Fruit fly (Drosophila melanogaster) whole organism, embryonic: ENCODE results near the gene Ubc6.

ENCODE experiments used
- Aef1 ChIP-seq: fragments of 200-800 bp; sonication (Bioruptor generic); IDR thresholded peaks from 3 replicates; pipeline ENCODE4 v1.3.6; 2022; ENCODE audit warnings: missing biosample characterization, missing genetic modification characterization
- CG10147 ChIP-seq: fragments of 200-800 bp; sonication (Bioruptor generic); optimal IDR thresholded peaks from 2 replicates; lab custom pipeline; 2019; ENCODE audit warnings: missing biosample characterization, mild to moderate bottlenecking, missing genetic modification characterization, moderate library complexity
- CG10209 ChIP-seq: fragments of 200-800 bp; sonication (Bioruptor generic); optimal IDR thresholded peaks from 3 replicates; lab custom pipeline; 2017; ENCODE audit warnings: missing biosample characterization, mild to moderate bottlenecking, missing genetic modification characterization, missing genetic modification reagents
- CG10274 ChIP-seq: fragments of 200-800 bp; sonication (Bioruptor generic); optimal IDR thresholded peaks from 3 replicates; lab custom pipeline; 2017; ENCODE audit warnings: missing biosample characterization, mild to moderate bottlenecking, missing genetic modification characterization
- CG10979 ChIP-seq: fragments of 200-800 bp; sonication (Bioruptor generic); optimal IDR thresholded peaks from 2 replicates; lab custom pipeline; 2018; ENCODE audit warnings: missing biosample characterization, mild to moderate bottlenecking, missing genetic modification characterization, moderate library complexity
- CG12155 ChIP-seq: fragments of 200-800 bp; sonication (Bioruptor generic); optimal IDR thresholded peaks from 3 replicates; lab custom pipeline; 2016; ENCODE audit warnings: missing biosample characterization, missing genetic modification characterization
- CG13287 ChIP-seq: fragments of 200-800 bp; sonication (Bioruptor generic); IDR thresholded peaks from 2 replicates; pipeline ENCODE4 v1.3.6; 2022; ENCODE audit warnings: missing biosample characterization, missing genetic modification characterization; ENCODE audit not compliant: partially characterized antibody
- CG13624 ChIP-seq: fragments of 200-800 bp; sonication (Bioruptor generic); optimal IDR thresholded peaks from 2 replicates; lab custom pipeline; 2016; ENCODE audit warnings: missing biosample characterization, missing genetic modification characterization
- CG14441 ChIP-seq: fragments of 200-800 bp; sonication (Bioruptor generic); IDR thresholded peaks from 2 replicates; pipeline ENCODE4 v1.3.6; 2022; ENCODE audit warnings: missing biosample characterization, missing genetic modification characterization
- CG1529 ChIP-seq: fragments of 200-800 bp; sonication (Bioruptor generic); optimal IDR thresholded peaks from 3 replicates; lab custom pipeline; 2018; ENCODE audit warnings: missing biosample characterization, missing genetic modification characterization
- CG1602 ChIP-seq: fragments of 200-800 bp; sonication (Bioruptor generic); optimal IDR thresholded peaks from 3 replicates; lab custom pipeline; 2016; ENCODE audit warnings: missing biosample characterization, missing genetic modification characterization
- CG16779 ChIP-seq: fragments of 200-800 bp; sonication (Bioruptor generic); IDR thresholded peaks from 2 replicates; pipeline ENCODE4 v1.3.6; 2022; ENCODE audit warnings: missing biosample characterization, missing genetic modification characterization
- CG16813 ChIP-seq: fragments of 200-800 bp; sonication (Bioruptor generic); IDR thresholded peaks from 3 replicates; pipeline ENCODE4 v1.3.6; 2022; ENCODE audit warnings: missing biosample characterization, missing genetic modification characterization; ENCODE audit not compliant: partially characterized antibody
- CG17361 ChIP-seq: fragments of 200-800 bp; sonication (Bioruptor generic); IDR thresholded peaks from 3 replicates; pipeline ENCODE4 v1.3.6; 2022; ENCODE audit warnings: missing biosample characterization, missing genetic modification characterization
- CG17568 ChIP-seq: fragments of 200-800 bp; sonication (Bioruptor generic); optimal IDR thresholded peaks from 2 replicates; lab custom pipeline; 2018; ENCODE audit warnings: missing biosample characterization, mild to moderate bottlenecking, missing genetic modification characterization, moderate library complexity
- CG18599 ChIP-seq: fragments of 200-800 bp; sonication (Bioruptor generic); optimal IDR thresholded peaks from 3 replicates; lab custom pipeline; 2017; ENCODE audit warnings: missing biosample characterization, missing genetic modification characterization, mild to moderate bottlenecking, moderate library complexity, missing genetic modification reagents
- CG2712 ChIP-seq: fragments of 200-800 bp; optimal IDR thresholded peaks from 3 replicates; lab custom pipeline; 2019; ENCODE audit warnings: missing biosample characterization, mild to moderate bottlenecking, missing genetic modification characterization, moderate library complexity
- CG30431 ChIP-seq: fragments of 200-800 bp; sonication (Bioruptor generic); optimal IDR thresholded peaks from 2 replicates; lab custom pipeline; 2017; ENCODE audit warnings: missing biosample characterization, missing genetic modification characterization
- CG3407 ChIP-seq: fragments of 200-800 bp; sonication (Bioruptor generic); optimal IDR thresholded peaks from 2 replicates; lab custom pipeline; 2018; ENCODE audit warnings: missing biosample characterization, mild to moderate bottlenecking, missing genetic modification characterization
- CG34422 ChIP-seq: fragments of 200-800 bp; sonication (Bioruptor generic); IDR thresholded peaks from 3 replicates; pipeline ENCODE4 v1.3.6; 2022; ENCODE audit warnings: missing biosample characterization, missing genetic modification characterization
- CG4282 ChIP-seq: fragments of 200-800 bp; sonication (Bioruptor generic); optimal IDR thresholded peaks from 2 replicates; lab custom pipeline; 2016; ENCODE audit warnings: missing biosample characterization, missing genetic modification characterization
- CG4854 ChIP-seq: fragments of 200-800 bp; sonication (Bioruptor generic); optimal IDR thresholded peaks from 2 replicates; lab custom pipeline; 2016; ENCODE audit warnings: missing biosample characterization, missing genetic modification characterization, inconsistent platforms
- CG8290 ChIP-seq, 3 experiments: fragments of 200-800 bp; sonication (Bioruptor generic); optimal IDR thresholded peaks; 2 replicates each; lab custom pipeline; 2016 to 2019; ENCODE audit warnings: missing biosample characterization in 3 of 3, missing genetic modification characterization in 3 of 3, mild to moderate bottlenecking in 2 of 3, moderate library complexity in 1 of 3
- CG9437 ChIP-seq: fragments of 200-800 bp; sonication (Bioruptor generic); optimal IDR thresholded peaks from 2 replicates; lab custom pipeline; 2018; ENCODE audit warnings: missing biosample characterization, mild to moderate bottlenecking, missing genetic modification characterization
- CHES-1-like ChIP-seq: fragments of 200-800 bp; sonication (Bioruptor generic); optimal IDR thresholded peaks from 2 replicates; lab custom pipeline; 2016; ENCODE audit warnings: missing biosample characterization, missing genetic modification characterization
- Drgx ChIP-seq: fragments of 200-800 bp; sonication (Bioruptor generic); IDR thresholded peaks from 2 replicates; pipeline ENCODE4 v1.3.6; 2022; ENCODE audit warnings: missing biosample characterization, missing genetic modification characterization
- Elba2 ChIP-seq: fragments of 200-800 bp; sonication (Bioruptor generic); optimal IDR thresholded peaks from 3 replicates; lab custom pipeline; 2016; ENCODE audit warnings: missing biosample characterization, missing genetic modification characterization
- Hmr ChIP-seq: fragments of 200-800 bp; sonication (Bioruptor generic); optimal IDR thresholded peaks from 3 replicates; lab custom pipeline; 2017; ENCODE audit warnings: mild to moderate bottlenecking, missing biosample characterization, missing genetic modification reagents, missing genetic modification characterization
- Hr3 ChIP-seq: fragments of 200-800 bp; sonication (Bioruptor generic); optimal IDR thresholded peaks from 3 replicates; lab custom pipeline; 2016; ENCODE audit warnings: missing biosample characterization, missing genetic modification characterization
- Hr39 ChIP-seq: fragments of >200 bp; optimal IDR thresholded peaks from 2 replicates; lab custom pipeline; 2017
- Meics ChIP-seq: fragments of 200-800 bp; sonication (Bioruptor generic); optimal IDR thresholded peaks from 2 replicates; lab custom pipeline; 2017; ENCODE audit warnings: missing biosample characterization, mild to moderate bottlenecking, missing genetic modification characterization
- Oaz ChIP-seq: fragments of 200-800 bp; sonication (Bioruptor generic); IDR thresholded peaks from 2 replicates; pipeline ENCODE4 v1.3.6; 2022; ENCODE audit warnings: missing biosample characterization, missing genetic modification characterization
- Scr ChIP-seq: fragments of 200-800 bp; sonication (Bioruptor generic); IDR thresholded peaks from 2 replicates; pipeline ENCODE4 v1.3.6; 2022; ENCODE audit warnings: missing biosample characterization, missing genetic modification characterization; ENCODE audit not compliant: partially characterized antibody
- az2 ChIP-seq: fragments of 200-800 bp; sonication (Bioruptor generic); optimal IDR thresholded peaks from 3 replicates; lab custom pipeline; 2016; ENCODE audit warnings: missing biosample characterization, missing genetic modification characterization
- bbx ChIP-seq: fragments of 200-800 bp; sonication (Bioruptor generic); IDR thresholded peaks from 2 replicates; pipeline ENCODE4 v1.3.6; 2022; ENCODE audit warnings: missing biosample characterization, missing genetic modification characterization; ENCODE audit not compliant: partially characterized antibody
- ci ChIP-seq: fragments of 200-800 bp; sonication (Bioruptor generic); IDR thresholded peaks from 3 replicates; pipeline ENCODE4 v1.3.6; 2022; ENCODE audit warnings: missing biosample characterization, missing genetic modification characterization
- esg ChIP-seq: fragments of 200-800 bp; sonication (Bioruptor generic); conservative IDR thresholded peaks from 2 replicates; pipeline ENCODE4 v1.3.6; 2022; ENCODE audit warnings: missing biosample characterization, missing genetic modification characterization
- fd64A ChIP-seq: fragments of 200-800 bp; sonication (Bioruptor generic); optimal IDR thresholded peaks from 3 replicates; lab custom pipeline; 2018; ENCODE audit warnings: missing biosample characterization, mild to moderate bottlenecking, missing genetic modification characterization
- gro ChIP-seq: fragments of 200-800 bp; sonication (Bioruptor generic); optimal IDR thresholded peaks from 2 replicates; lab custom pipeline; 2016; ENCODE audit warnings: missing biosample characterization, missing genetic modification characterization
- her ChIP-seq: fragments of 200-800 bp; sonication (Bioruptor generic); optimal IDR thresholded peaks from 2 replicates; lab custom pipeline; 2016; ENCODE audit warnings: missing biosample characterization, missing genetic modification characterization
- lilli ChIP-seq: fragments of 200-800 bp; sonication (Bioruptor generic); optimal IDR thresholded peaks from 3 replicates; lab custom pipeline; 2016; ENCODE audit warnings: missing biosample characterization, missing genetic modification characterization
- maf-S ChIP-seq: fragments of 200-800 bp; sonication (Bioruptor generic); optimal IDR thresholded peaks from 2 replicates; lab custom pipeline; 2016; ENCODE audit warnings: missing biosample characterization, missing genetic modification characterization
- mld ChIP-seq: fragments of 200-800 bp; sonication (Bioruptor generic); IDR thresholded peaks from 3 replicates; pipeline ENCODE4 v1.3.6; 2022; ENCODE audit warnings: missing biosample characterization, missing genetic modification characterization; ENCODE audit not compliant: partially characterized antibody
- nerfin-1 ChIP-seq: fragments of 200-800 bp; sonication (Bioruptor generic); optimal IDR thresholded peaks from 3 replicates; lab custom pipeline; 2019; ENCODE audit warnings: missing biosample characterization, mild to moderate bottlenecking, missing genetic modification characterization, moderate library complexity
- onecut ChIP-seq: fragments of 200-800 bp; sonication (Bioruptor generic); IDR thresholded peaks from 2 replicates; pipeline ENCODE4 v1.3.6; 2022; ENCODE audit warnings: missing biosample characterization, missing genetic modification characterization
- pfk ChIP-seq: fragments of 200-800 bp; sonication (Bioruptor generic); optimal IDR thresholded peaks from 2 replicates; lab custom pipeline; 2018; ENCODE audit warnings: missing biosample characterization, mild to moderate bottlenecking, missing genetic modification characterization, moderate library complexity
- phol ChIP-seq: fragments of 200-800 bp; sonication (Bioruptor generic); optimal IDR thresholded peaks from 3 replicates; lab custom pipeline; 2018; ENCODE audit warnings: missing biosample characterization, mild to moderate bottlenecking, missing genetic modification characterization, moderate library complexity
- sim ChIP-seq: fragments of 200-800 bp; sonication (Bioruptor generic); IDR thresholded peaks from 2 replicates; pipeline ENCODE4 v1.3.6; 2022; ENCODE audit warnings: missing biosample characterization, missing genetic modification characterization
- sr ChIP-seq: fragments of 200-800 bp; sonication (Bioruptor generic); IDR thresholded peaks from 3 replicates; pipeline ENCODE4 v1.3.6; 2022; ENCODE audit warnings: missing biosample characterization, missing genetic modification characterization
- tll ChIP-seq, 2 experiments: fragments of 200-800 bp in 1 of 2; fragments of >200 bp in 1 of 2; sonication (Bioruptor generic) in 1 of 2; optimal IDR thresholded peaks; 2 replicates each; lab custom pipeline; 2017 to 2019; ENCODE audit warnings: missing biosample characterization in 2 of 2, missing genetic modification characterization in 2 of 2, mild to moderate bottlenecking in 1 of 2, moderate library complexity in 1 of 2

The Ubc6 gene

DNA sequence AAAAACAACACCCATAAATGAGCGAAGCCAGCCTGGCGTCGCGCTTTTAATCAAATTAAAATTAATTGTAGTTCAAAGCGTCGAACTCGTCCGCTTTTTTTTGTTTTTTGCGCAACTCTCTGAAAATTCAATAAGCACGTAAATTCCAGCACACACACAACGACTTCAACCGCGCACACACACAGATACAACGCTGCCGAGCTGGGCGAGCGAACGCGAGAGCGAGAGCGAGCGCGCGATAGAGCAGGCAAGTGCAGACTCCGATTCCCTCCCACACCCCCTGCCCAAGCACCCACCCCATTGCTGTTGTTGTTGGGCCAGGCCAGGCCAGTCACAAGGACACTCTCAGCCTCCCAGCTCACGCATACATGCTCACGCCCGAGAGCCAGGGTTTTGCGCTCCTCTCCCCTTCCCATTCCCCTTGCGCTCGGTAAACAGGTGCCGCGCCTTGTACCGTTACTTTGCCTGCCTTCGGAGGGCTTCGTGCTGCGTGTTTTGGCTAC lies 41.6 kb downstream of the Ubc6 start (continued):
- TF ChIP-seq CG30431 (no peak), CG1529 (GFP tag; lab: Kevin White, UChicago) (no peak), CG4282 (GFP tag; lab: Kevin White, UChicago) (no peak), CHES-1-like (GFP tag; lab: Kevin White, UChicago) (no peak), pfk (GFP tag; lab: Kevin White, UChicago) (no peak), Scr (GFP tag; lab: Robert Waterston, UW) (no peak), CG10274 (GFP tag; lab: Kevin White, UChicago) (no peak), CG17361 (GFP tag; lab: Robert Waterston, UW) (no peak), sim (GFP tag; lab: Robert Waterston, UW) (no peak), CG16779 (no peak), Hmr (GFP tag; lab: Kevin White, UChicago) (peak; percentile 24), Oaz (GFP tag; lab: Robert Waterston, UW) (no peak), phol (tag; lab: Kevin White, UChicago) (no peak), nerfin-1 (tag; lab: Kevin White, UChicago) (peak; percentile 98), CG9437 (GFP tag; lab: Kevin White, UChicago) (no peak), CG8290 (GFP tag; optimal IDR thresholded peaks at IDR 0.05; lab: Kevin White, UChicago) (no peak), CG8290 (tag; optimal IDR thresholded peaks at IDR 0.05; lab: Kevin White, UChicago) (peak in 1 of 2 experiments; percentile 49), Meics (GFP tag; lab: Kevin White, UChicago) (no peak), gro (no peak), Hr39 (lab: Kevin White, UChicago) (no peak), esg (0 out of 2 replicates have a peak, but pooled peaks have one; percentile 12), CG14441 (GFP tag; lab: Robert Waterston, UW) (no peak), onecut (GFP tag; lab: Robert Waterston, UW) (no peak), CG13287 (no peak), CG4854 (GFP tag; lab: Kevin White, UChicago) (no peak), her (peak; percentile 4), Aef1 (GFP tag; lab: Robert Waterston, UW) (peak; percentile 51; the same call in 2 of the 3 replicates), fd64A (GFP tag; lab: Kevin White, UChicago) (no peak), CG10209 (no peak), maf-S (no peak), lilli (GFP tag; lab: Kevin White, UChicago) (no peak), sr (GFP tag; lab: Robert Waterston, UW) (no peak), CG2712 (tag; lab: Kevin White, UChicago) (no peak), CG10979 (tag; lab: Kevin White, UChicago) (no peak), CG34422 (GFP tag; lab: Robert Waterston, UW) (peak; percentile 26; the same call in 1 of the 3 replicates), CG1602 (GFP tag; lab: Kevin White, UChicago) (no peak), CG13624 (no peak), CG17568 (GFP tag; lab: Kevin White, UChicago) (no peak), mld (no peak), CG3407 (GFP tag; lab: Kevin White, UChicago) (no peak), CG10147 (no peak), CG12155 (no peak), Hr3 (GFP tag; lab: Kevin White, UChicago) (no peak), tll (GFP tag; optimal IDR thresholded peaks at IDR 0.05; lab: Kevin White, UChicago) (no peak), CG16813 (GFP tag; lab: Robert Waterston, UW) (no peak), Elba2 (GFP tag; lab: Kevin White, UChicago) (no peak), CG18599 (GFP tag; lab: Kevin White, UChicago) (peak; percentile 43), bbx (GFP tag; lab: Robert Waterston, UW) (no peak), ci (GFP tag; lab: Robert Waterston, UW) (peak; percentile 49; the same call in 1 of the 3 replicates), Drgx (GFP tag; lab: Robert Waterston, UW) (peak; percentile 35; the same call in 1 of the 2 replicates), az2 (GFP tag; lab: Kevin White, UChicago) (no peak)
